Fruit fly (Drosophila melanogaster) Kc167 (cell line): Measurements from ENCODE around the gene CG9254.

Experiments
- Sin3A ChIP-seq: fragments of >200 bp; optimal IDR thresholded peaks from 2 replicates; lab custom pipeline; 2018; ENCODE audit warnings: missing external identifiers
- h ChIP-seq: fragments of >200 bp; optimal IDR thresholded peaks from 3 replicates; lab custom pipeline; 2018; ENCODE audit warnings: missing external identifiers
- psq ChIP-seq: fragments of >200 bp; optimal IDR thresholded peaks from 2 replicates; lab custom pipeline; 2017; ENCODE audit warnings: missing external identifiers

- TF ChIP-seq psq (no peak), h (no peak), Sin3A (no peak)
Observed at dm6 chr2L:13554547-13555159, 42.3 kb downstream of the CG9254 start.
